Fruit fly (Drosophila melanogaster): ENCODE measurements around the gene Gasp.
A peak's percentile ranks its signal among the peaks of the same experiment; 100 is the strongest.

Gasp gene

DNA sequence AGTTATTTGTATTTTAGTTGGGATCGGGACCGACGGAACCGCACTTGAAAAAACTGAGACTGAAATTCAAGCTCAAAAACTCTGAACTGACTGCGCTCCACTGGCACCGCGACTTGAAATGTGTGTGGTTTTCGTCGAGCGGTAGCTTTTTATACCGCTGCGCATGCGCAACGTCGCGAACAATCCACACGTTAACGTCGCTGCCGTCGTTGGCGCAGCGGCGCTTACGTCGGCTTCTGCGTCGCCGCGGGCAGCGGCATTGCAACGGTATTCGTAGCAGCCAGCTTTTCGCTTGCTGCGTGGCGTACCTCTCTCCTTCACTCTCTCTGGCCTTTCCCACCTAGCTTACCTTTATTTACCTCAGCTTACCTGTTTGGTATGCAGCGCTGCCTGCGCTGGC lies at the start of gene Gasp:
Gasp (minus strand) TSS at position 124 of the 400 bp plus-strand sequence.
- TF ChIP-seq ovo (GFP tag; optimal IDR thresholded peaks at IDR 0.05) (peak; percentile 2), kay (GFP tag; ENCODE audit: borderline replicate concordance) (no peak)

DNA sequence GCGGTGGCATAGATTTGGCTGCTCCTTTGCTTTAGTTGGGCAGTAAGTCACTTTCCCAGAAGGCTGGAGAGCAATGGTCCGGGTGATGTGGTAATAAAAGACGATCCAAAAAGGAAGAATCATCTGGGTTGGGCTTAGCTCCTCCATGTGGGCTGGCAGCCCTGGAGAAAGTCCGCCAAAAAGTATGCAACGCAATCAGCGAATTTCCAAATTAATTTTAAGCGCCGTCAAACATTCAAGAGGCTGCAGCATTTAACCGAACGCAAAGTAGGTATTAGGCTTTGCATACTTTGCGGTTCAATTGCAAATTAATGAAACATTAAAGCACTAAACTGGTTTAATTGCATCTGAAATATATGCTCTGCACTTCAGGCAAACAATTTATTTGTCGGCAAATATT lies 48.9 kb upstream of the Gasp start:
- no peak for TF ChIP-seq toe (GFP tag; optimal IDR thresholded peaks at IDR 0.05)
- TF ChIP-seq CG12768 (GFP tag; optimal IDR thresholded peaks at IDR 0.05) = no peak
- TF ChIP-seq CG33017 (tag; optimal IDR thresholded peaks at IDR 0.05) = no peak
- TF ChIP-seq Hr96 (GFP tag; optimal IDR thresholded peaks at IDR 0.05) = no peak
- no peak for TF ChIP-seq pad (GFP tag; optimal IDR thresholded peaks at IDR 0.05)
- TF ChIP-seq Mnt (GFP tag; optimal IDR thresholded peaks at IDR 0.05) = no peak
- no peak for TF ChIP-seq ovo (GFP tag; optimal IDR thresholded peaks at IDR 0.05)
- no peak for TF ChIP-seq CG7101 (tag; optimal IDR thresholded peaks at IDR 0.05)
- TF ChIP-seq CG11617 (GFP tag; optimal IDR thresholded peaks at IDR 0.05) = no peak
- TF ChIP-seq Clk (GFP tag; optimal IDR thresholded peaks at IDR 0.05) = no peak

DNA sequence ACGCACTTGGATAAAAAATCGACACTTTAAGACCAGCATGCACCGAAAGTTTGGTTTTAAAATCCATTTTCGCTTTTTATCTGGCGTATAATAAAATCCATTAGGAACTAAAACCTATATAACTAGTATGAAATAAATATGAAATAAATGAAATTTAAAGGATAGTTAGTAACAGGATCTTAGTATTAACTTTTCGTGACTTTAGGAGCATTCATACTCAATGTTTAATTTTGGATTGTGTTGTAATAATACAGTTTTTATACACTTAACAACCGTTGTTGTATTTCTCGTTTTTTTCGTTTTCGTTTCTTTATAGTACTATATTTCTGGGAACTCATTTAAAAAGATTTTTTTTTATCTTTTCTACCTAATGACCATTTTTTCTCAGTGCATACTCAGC lies 48.4 kb upstream of the Gasp start:
- TF ChIP-seq cic (GFP tag; optimal IDR thresholded peaks at IDR 0.05) = no peak
- no peak for TF ChIP-seq CG7101 (tag; optimal IDR thresholded peaks at IDR 0.05)
- TF ChIP-seq CG7045 (GFP tag; optimal IDR thresholded peaks at IDR 0.05) = no peak
- no peak for TF ChIP-seq toe (GFP tag; optimal IDR thresholded peaks at IDR 0.05)
- TF ChIP-seq tj (GFP tag; optimal IDR thresholded peaks at IDR 0.05) = no peak
- TF ChIP-seq Hr96 (GFP tag; optimal IDR thresholded peaks at IDR 0.05) = no peak
- TF ChIP-seq CG12768 (GFP tag; optimal IDR thresholded peaks at IDR 0.05) = no peak
- TF ChIP-seq CG14711 (tag; optimal IDR thresholded peaks at IDR 0.05) = no peak
- no peak for TF ChIP-seq Mnt (GFP tag; optimal IDR thresholded peaks at IDR 0.05)
- no peak for TF ChIP-seq bab1 (GFP tag; optimal IDR thresholded peaks at IDR 0.05)

DNA sequence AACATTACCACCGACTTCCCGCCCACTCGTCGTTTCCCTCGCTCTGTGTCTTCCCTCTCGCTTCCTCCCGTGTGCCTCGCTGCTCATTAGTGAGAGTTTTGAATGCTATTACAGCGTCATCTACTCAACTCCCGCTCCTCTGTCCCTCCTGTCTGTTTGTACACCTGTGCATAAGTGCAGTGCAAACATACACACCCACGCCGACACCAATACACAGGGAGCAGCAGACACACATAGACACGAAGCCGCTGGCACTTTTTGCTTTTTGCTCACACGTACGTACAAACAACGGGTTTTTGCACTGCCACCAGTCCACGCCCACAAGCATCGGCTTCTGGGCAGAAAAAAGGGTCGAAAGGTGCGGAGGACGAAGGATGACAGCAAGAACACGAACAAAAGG lies 41.1 kb upstream of the Gasp start:
- TF ChIP-seq tj (GFP tag; optimal IDR thresholded peaks at IDR 0.05) = no peak
- TF ChIP-seq pad (GFP tag; optimal IDR thresholded peaks at IDR 0.05) = no peak
- no peak for TF ChIP-seq CG33017 (tag; optimal IDR thresholded peaks at IDR 0.05)
- no peak for TF ChIP-seq CG12768 (GFP tag; optimal IDR thresholded peaks at IDR 0.05)
- no peak for TF ChIP-seq Crg-1 (GFP tag; optimal IDR thresholded peaks at IDR 0.05)
- no peak for TF ChIP-seq CG7101 (tag; optimal IDR thresholded peaks at IDR 0.05)
- no peak for TF ChIP-seq Hr96 (GFP tag; optimal IDR thresholded peaks at IDR 0.05)
- TF ChIP-seq kay (GFP tag; ENCODE audit: borderline replicate concordance) = no peak
- no peak for TF ChIP-seq ovo (GFP tag; optimal IDR thresholded peaks at IDR 0.05)
- no peak for TF ChIP-seq CG5204 (GFP tag; optimal IDR thresholded peaks at IDR 0.05)
- TF ChIP-seq CG14711 (tag; optimal IDR thresholded peaks at IDR 0.05) = no peak
- TF ChIP-seq toe (GFP tag; optimal IDR thresholded peaks at IDR 0.05) = no peak
- no peak for TF ChIP-seq bab1 (GFP tag; optimal IDR thresholded peaks at IDR 0.05)
- no peak for TF ChIP-seq cic (GFP tag; optimal IDR thresholded peaks at IDR 0.05)
- TF ChIP-seq CG1620 (GFP tag; optimal IDR thresholded peaks at IDR 0.05) = no peak
- no peak for TF ChIP-seq cnc (optimal IDR thresholded peaks at IDR 0.05)
- no peak for TF ChIP-seq Clk (GFP tag; optimal IDR thresholded peaks at IDR 0.05)
- TF ChIP-seq CG11617 (GFP tag; optimal IDR thresholded peaks at IDR 0.05) = no peak
- TF ChIP-seq Mnt (GFP tag; optimal IDR thresholded peaks at IDR 0.05) = no peak
- TF ChIP-seq CG7045 (GFP tag; optimal IDR thresholded peaks at IDR 0.05) = no peak

DNA sequence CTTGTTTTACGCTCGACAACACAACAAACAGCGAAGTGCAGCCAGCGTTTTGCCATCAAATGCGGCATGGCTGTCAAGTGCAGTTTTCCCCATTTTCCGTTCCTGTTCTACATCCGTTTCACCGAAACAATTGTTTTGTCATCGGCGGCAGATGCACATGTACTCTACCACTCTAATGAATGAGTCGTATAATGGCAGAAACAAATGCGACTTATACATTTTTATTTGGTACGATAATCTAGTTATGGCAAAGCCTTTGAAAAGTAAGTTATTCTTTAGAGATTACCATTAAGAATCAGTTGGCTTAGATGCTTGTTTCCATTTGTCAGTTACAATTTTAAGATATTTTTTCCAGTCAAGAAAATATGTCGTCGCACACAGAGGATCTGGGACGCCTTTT lies 21.6 kb upstream of the Gasp start, which contains the start of gene Vha14-2:
Vha14-2 (plus strand) TSS at position 301 of the 400 bp plus-strand sequence.
- no peak for TF ChIP-seq CG12768 (GFP tag; optimal IDR thresholded peaks at IDR 0.05)
- TF ChIP-seq Mnt (GFP tag; optimal IDR thresholded peaks at IDR 0.05) = no peak
- no peak for TF ChIP-seq Crg-1 (GFP tag; optimal IDR thresholded peaks at IDR 0.05)
- TF ChIP-seq bab1 (GFP tag; optimal IDR thresholded peaks at IDR 0.05) = no peak
- TF ChIP-seq CG1620 (GFP tag; optimal IDR thresholded peaks at IDR 0.05) = no peak

DNA sequence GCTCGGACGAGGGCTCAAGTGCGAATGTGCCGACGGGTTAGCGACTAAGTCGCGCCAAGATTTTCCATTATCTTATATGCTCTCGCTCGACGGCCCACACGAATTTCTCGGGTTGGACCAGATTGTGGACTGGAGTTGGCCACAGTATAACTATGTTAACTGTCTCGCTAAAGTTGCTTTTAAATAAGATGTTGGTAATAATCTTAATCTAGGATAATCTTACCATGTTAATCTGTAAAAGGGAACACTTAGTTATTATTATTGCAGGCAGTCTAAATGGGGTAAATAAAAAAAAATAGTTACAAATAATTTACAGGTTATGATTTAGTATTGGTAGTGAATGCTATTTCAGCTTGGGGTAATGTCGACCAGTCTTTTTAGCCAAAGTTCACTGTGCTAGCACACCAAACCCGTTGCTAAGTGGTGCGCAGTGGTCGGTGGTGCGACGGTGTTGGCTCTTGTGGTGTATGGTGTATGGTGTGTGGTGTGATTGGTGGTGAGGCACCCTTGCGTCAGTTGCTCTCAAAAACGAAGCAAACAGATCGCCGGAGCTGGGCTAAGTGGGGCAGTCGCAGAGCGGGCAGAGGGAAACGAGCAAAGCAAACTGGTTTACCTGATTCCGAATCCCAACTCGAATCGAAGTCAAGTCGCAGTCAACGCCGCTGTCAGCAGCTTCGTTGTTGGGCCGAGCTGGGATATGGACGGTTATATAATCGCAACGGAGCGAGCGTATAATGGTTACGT lies 11.7 kb upstream of the Gasp start, which contains the start of gene Obp83g:
Obp83g (minus strand) TSS at position 51 of the 744 bp plus-strand sequence.
- no peak for TF ChIP-seq CG5204 (GFP tag; optimal IDR thresholded peaks at IDR 0.05)
- no peak for TF ChIP-seq CG33017 (tag; optimal IDR thresholded peaks at IDR 0.05)

DNA sequence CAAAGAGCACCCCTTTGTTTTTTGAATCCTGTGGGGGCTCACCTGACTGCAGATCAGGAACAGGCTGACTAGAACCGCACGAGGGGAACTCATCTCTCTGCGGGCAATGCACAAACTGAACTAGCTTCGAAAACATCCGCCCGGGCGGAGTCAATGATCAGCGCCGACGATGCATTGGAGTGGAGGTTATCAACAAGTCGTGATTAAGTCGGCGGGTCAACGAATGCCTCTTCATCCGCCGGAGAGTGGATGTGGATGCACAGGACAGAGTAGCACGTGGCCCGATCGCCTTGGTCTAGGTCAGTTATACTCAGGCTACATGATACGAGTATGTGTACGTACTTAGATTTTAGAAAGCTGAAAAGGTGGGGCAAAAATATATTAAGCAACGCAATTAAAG lies 10.2 kb upstream of the Gasp start, which contains the start of gene Obp83ef:
Obp83ef (minus strand) TSS at position 119 of the 400 bp plus-strand sequence.
- TF ChIP-seq Mnt (GFP tag; optimal IDR thresholded peaks at IDR 0.05) (no peak), CG5204 (GFP tag; optimal IDR thresholded peaks at IDR 0.05) (no peak), Hr96 (GFP tag; optimal IDR thresholded peaks at IDR 0.05) (no peak), CG11617 (GFP tag; optimal IDR thresholded peaks at IDR 0.05) (no peak), Clk (GFP tag; optimal IDR thresholded peaks at IDR 0.05) (no peak), ovo (GFP tag; optimal IDR thresholded peaks at IDR 0.05) (no peak), CG14711 (tag; optimal IDR thresholded peaks at IDR 0.05) (no peak), toe (GFP tag; optimal IDR thresholded peaks at IDR 0.05) (no peak), CG1620 (GFP tag; optimal IDR thresholded peaks at IDR 0.05) (no peak), cic (GFP tag; optimal IDR thresholded peaks at IDR 0.05) (no peak), Crg-1 (GFP tag; optimal IDR thresholded peaks at IDR 0.05) (no peak)
